Worm (Caenorhabditis elegans): ENCODE data around the gene srb-5.

srb-5 gene

DNA sequence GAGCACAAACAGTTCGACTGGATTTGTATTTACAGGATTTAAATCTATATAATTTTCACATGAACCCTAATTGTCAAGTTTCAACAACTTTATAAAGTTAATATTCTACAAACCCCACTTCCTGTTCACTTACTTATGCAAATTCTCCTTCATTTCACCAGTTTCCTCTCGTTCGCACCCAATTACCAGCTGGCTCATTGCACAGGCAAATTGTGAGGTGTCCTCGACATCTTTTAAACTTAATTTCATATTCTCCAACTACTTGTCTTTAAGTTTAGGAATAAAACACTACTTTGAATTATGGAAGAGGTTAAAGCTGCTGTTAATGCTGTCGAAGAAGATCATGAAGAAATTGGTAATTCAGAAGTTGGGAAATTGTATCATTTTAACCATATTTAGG, 9.3 kb upstream of the srb-5 start, which contains the start of gene C27D6.1:
C27D6.1 (plus strand) TSS at position 301 of the 400 bp plus-strand sequence.
- TF ChIP-seq dpl-1 (GFP tag; optimal IDR thresholded peaks at IDR 0.05): no peak
- TF ChIP-seq snpc-1.1 (tag; optimal IDR thresholded peaks at IDR 0.05; ENCODE audit: insufficient read depth): no peak
- no peak for TF ChIP-seq xnd-1 (tag; optimal IDR thresholded peaks at IDR 0.05)
- no peak for TF ChIP-seq him-1 (tag; optimal IDR thresholded peaks at IDR 0.05)
- TF ChIP-seq snpc-1.3 (tag; optimal IDR thresholded peaks at IDR 0.05; ENCODE audit: insufficient read depth): no peak
- TF ChIP-seq efl-1 (GFP tag; optimal IDR thresholded peaks at IDR 0.05): no peak
- no peak for TF ChIP-seq nhr-27 (tag; optimal IDR thresholded peaks at IDR 0.05)
- TF ChIP-seq F37B4.10 (GFP tag; IDR thresholded peaks at IDR 0.05): no peak
- TF ChIP-seq F33H1.4 (GFP tag; IDR thresholded peaks at IDR 0.05): no peak
- no peak for TF ChIP-seq bed-2 (GFP tag; IDR thresholded peaks at IDR 0.05)
- TF ChIP-seq attf-6 (GFP tag; IDR thresholded peaks at IDR 0.05): no peak
- TF ChIP-seq hlh-26 (GFP tag; conservative IDR thresholded peaks at IDR 0.05): no peak
- no peak for TF ChIP-seq ceh-100 (GFP tag; IDR thresholded peaks at IDR 0.05)
- TF ChIP-seq mes-4 (tag; optimal IDR thresholded peaks at IDR 0.05): no peak
- no peak for TF ChIP-seq ZK185.1 (tag; optimal IDR thresholded peaks at IDR 0.05; ENCODE audit: poor library complexity, severe bottlenecking)
- no peak for TF ChIP-seq bed-1 (GFP tag; IDR thresholded peaks at IDR 0.05)
- TF ChIP-seq dox-1 (GFP tag; IDR thresholded peaks at IDR 0.05): no peak
- no peak for TF ChIP-seq lsl-1 (GFP tag; optimal IDR thresholded peaks at IDR 0.05)
- no peak for TF ChIP-seq lin-26 (GFP tag; IDR thresholded peaks at IDR 0.05)
- TF ChIP-seq madf-8 (GFP tag; conservative IDR thresholded peaks at IDR 0.05): no peak

DNA sequence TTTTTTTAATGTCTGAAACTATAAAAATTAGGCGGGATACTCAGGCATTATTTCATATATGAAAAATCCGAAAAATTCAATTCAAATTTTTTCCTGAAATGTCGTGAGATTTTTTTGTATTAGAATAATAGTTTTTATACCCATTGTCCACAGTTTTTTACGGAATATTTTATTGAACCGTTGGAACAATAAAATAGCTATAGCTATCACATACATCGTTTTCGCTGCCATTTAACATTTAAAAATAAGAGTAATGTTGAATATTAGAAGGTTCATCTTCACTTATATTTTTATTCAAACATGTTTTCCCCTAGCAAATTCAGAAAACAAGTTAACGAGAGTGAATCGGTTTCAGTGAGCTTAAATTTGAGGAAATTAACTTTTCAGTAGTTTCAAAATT, 8.4 kb upstream of the srb-5 start, which contains the start of gene C27D6.15:
C27D6.15 (plus strand) TSS at position 301 of the 400 bp plus-strand sequence.
- no peak for TF ChIP-seq pha-4 (tag; optimal IDR thresholded peaks at IDR 0.05)
- TF ChIP-seq C06A6.2 (GFP tag; conservative IDR thresholded peaks at IDR 0.05): no peak

DNA sequence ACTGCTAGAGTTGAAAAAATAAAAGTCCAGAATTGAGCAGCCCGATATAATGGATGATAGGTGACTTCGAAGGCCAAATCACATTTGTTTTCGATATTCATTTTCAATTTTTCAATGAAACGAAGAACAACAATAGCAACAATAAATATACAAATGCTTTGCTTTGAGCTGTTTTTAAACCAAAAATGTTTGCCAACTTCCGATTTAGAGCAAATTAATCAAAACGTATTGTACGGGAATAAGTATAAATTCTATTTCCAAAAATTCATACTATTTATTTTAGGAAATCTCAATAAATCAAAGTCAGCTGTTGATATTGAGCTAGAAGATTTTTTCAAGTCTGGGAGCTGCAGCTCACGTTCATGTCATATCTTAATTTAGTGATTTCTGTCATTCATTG, 7.7 kb upstream of the srb-5 start, which contains the start of gene srb-1:
srb-1 (minus strand) TSS at position 101 of the 400 bp plus-strand sequence.
- TF ChIP-seq Y53F4B.3 (GFP tag; IDR thresholded peaks at IDR 0.05) (no peak), egl-18 (GFP tag; IDR thresholded peaks at IDR 0.05) (no peak), ZK185.1 (tag; optimal IDR thresholded peaks at IDR 0.05; ENCODE audit: poor library complexity, severe bottlenecking) (no peak), hmg-1.2 (GFP tag; IDR thresholded peaks at IDR 0.05) (no peak), fkh-3 (tag; optimal IDR thresholded peaks at IDR 0.05) (no peak), ztf-26 (tag; optimal IDR thresholded peaks at IDR 0.05) (no peak), somi-1 (GFP tag; optimal IDR thresholded peaks at IDR 0.05) (no peak), madf-10 (tag; optimal IDR thresholded peaks at IDR 0.05) (no peak), bed-2 (GFP tag; IDR thresholded peaks at IDR 0.05) (no peak), D2030.7 (GFP tag; IDR thresholded peaks at IDR 0.05) (no peak), rpc-1 (optimal IDR thresholded peaks at IDR 0.05) (no peak), rpc-1 (tag; optimal IDR thresholded peaks at IDR 0.05) (no peak), ceh-100 (GFP tag; IDR thresholded peaks at IDR 0.05) (no peak), Y79H2A.3 (GFP tag; conservative IDR thresholded peaks at IDR 0.05) (no peak), C06A6.2 (GFP tag; conservative IDR thresholded peaks at IDR 0.05) (no peak), F57A8.1 (GFP tag; optimal IDR thresholded peaks at IDR 0.05) (no peak), Y67H2A.10 (GFP tag; conservative IDR thresholded peaks at IDR 0.05) (no peak), unc-62 (GFP tag; optimal IDR thresholded peaks at IDR 0.05) (no peak), F39B2.1 (GFP tag; IDR thresholded peaks at IDR 0.05) (no peak), akir-1 (GFP tag; optimal IDR thresholded peaks at IDR 0.05) (no peak)
